Worm (Caenorhabditis elegans): Measurements from ENCODE around the gene D1005.2.

DNA sequence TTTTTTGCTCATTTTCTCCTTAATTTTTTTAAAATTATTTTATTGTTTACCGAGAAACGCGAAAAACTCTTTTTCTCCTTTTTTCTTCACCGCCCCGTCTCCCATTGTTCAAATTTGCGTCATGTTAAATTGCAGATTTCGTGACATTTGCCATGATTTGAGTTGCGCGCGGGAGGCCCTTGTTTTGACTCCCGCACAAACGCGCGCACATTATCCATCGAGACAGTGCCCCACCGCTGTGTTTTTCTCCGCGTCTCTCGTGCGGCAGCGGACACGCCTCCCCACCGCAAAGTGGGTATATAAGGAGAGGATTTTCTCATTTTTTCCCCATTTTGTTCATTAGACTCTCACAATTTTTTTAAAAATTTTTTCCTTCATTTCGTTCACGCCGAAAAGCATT lies 17.2 kb downstream of the D1005.2 start:
- TF ChIP-seq ztf-11 (tag; optimal IDR thresholded peaks at IDR 0.05) (no peak), snpc-4 (tag; optimal IDR thresholded peaks at IDR 0.05) (no peak), ZK546.5 (tag; optimal IDR thresholded peaks at IDR 0.05) (no peak), tbx-2 (tag; optimal IDR thresholded peaks at IDR 0.05) (no peak), jun-1 (tag; optimal IDR thresholded peaks at IDR 0.05) (no peak), unc-62 (GFP tag; optimal IDR thresholded peaks at IDR 0.05) (no peak), nhr-25 (tag; optimal IDR thresholded peaks at IDR 0.05) (no peak), nfya-1 (tag; optimal IDR thresholded peaks at IDR 0.05; ENCODE audit: insufficient read depth) (no peak), ceh-9 (tag; optimal IDR thresholded peaks at IDR 0.05) (no peak), elt-1 (tag; optimal IDR thresholded peaks at IDR 0.05) (no peak), fkh-10 (GFP tag; optimal IDR thresholded peaks at IDR 0.05) (no peak), hmg-11 (tag; optimal IDR thresholded peaks at IDR 0.05) (no peak)
